Worm (Caenorhabditis elegans) whole organism, L2 larva: ENCODE results near the gene srh-28.

Experiments
- C34F6.9 ChIP-seq: fragments of 150-350 bp; optimal IDR thresholded peaks from 2 replicates; lab custom pipeline; 2014; ENCODE audit warnings: missing biosample characterization, missing genetic modification characterization
- F13H6.1 ChIP-seq: sonication (generic microtip); optimal IDR thresholded peaks from 2 replicates; lab custom pipeline; 2016; ENCODE audit warnings: missing genetic modification characterization, missing compliant biosample characterization
- R02D3.7 ChIP-seq: fragments of 150-350 bp; optimal IDR thresholded peaks from 2 replicates; lab custom pipeline; 2014; ENCODE audit warnings: missing biosample characterization, missing genetic modification characterization
- Y55F3AM.14 ChIP-seq: fragments of 200-800 bp; sonication (Bioruptor generic); optimal IDR thresholded peaks from 2 replicates; lab custom pipeline; 2018; ENCODE audit warnings: mild to moderate bottlenecking, missing genetic modification characterization, missing compliant biosample characterization
- ZK546.5 ChIP-seq: sonication (generic microtip); optimal IDR thresholded peaks from 2 replicates; lab custom pipeline; 2017; ENCODE audit warnings: missing biosample characterization, missing genetic modification characterization
- alr-1 ChIP-seq: fragments of 150-350 bp; optimal IDR thresholded peaks from 2 replicates; lab custom pipeline; 2014; ENCODE audit warnings: missing biosample characterization, missing genetic modification characterization
- aly-2 ChIP-seq: fragments of 150-350 bp; optimal IDR thresholded peaks from 2 replicates; lab custom pipeline; 2014; ENCODE audit warnings: missing biosample characterization, missing genetic modification characterization
- ama-1 ChIP-seq: fragments of 150-350 bp; optimal IDR thresholded peaks from 2 replicates; lab custom pipeline; 2018; ENCODE audit warnings: inconsistent platforms
- blmp-1 ChIP-seq: sonication (generic microtip); optimal IDR thresholded peaks from 2 replicates; lab custom pipeline; 2017; ENCODE audit warnings: missing genetic modification characterization, mild to moderate bottlenecking, missing compliant biosample characterization, antibody characterized with exemption, moderate library complexity; ENCODE audit not compliant: insufficient read depth
- ceh-16 ChIP-seq: fragments of 150-350 bp; optimal IDR thresholded peaks from 2 replicates; lab custom pipeline; 2014; ENCODE audit warnings: missing biosample characterization, missing genetic modification characterization
- ceh-82 ChIP-seq: fragments of 150-350 bp; optimal IDR thresholded peaks from 2 replicates; lab custom pipeline; 2014; ENCODE audit warnings: missing biosample characterization, missing genetic modification characterization
- crh-2 ChIP-seq: sonication (generic microtip); optimal IDR thresholded peaks from 2 replicates; lab custom pipeline; 2017; ENCODE audit warnings: missing biosample characterization, missing genetic modification characterization
- dmd-4 ChIP-seq: sonication (generic microtip); optimal IDR thresholded peaks from 2 replicates; lab custom pipeline; 2017; ENCODE audit warnings: missing biosample characterization, missing genetic modification characterization
- egl-27 ChIP-seq: sonication (generic microtip); optimal IDR thresholded peaks from 3 replicates; lab custom pipeline; 2017; ENCODE audit warnings: missing biosample characterization, missing genetic modification reagents, missing genetic modification characterization
- elt-1 ChIP-seq: fragments of 150-350 bp; optimal IDR thresholded peaks from 2 replicates; lab custom pipeline; 2014; ENCODE audit warnings: missing biosample characterization, missing genetic modification characterization
- elt-3 ChIP-seq: sonication (generic microtip); optimal IDR thresholded peaks from 2 replicates; lab custom pipeline; 2017; ENCODE audit warnings: missing biosample characterization, missing genetic modification characterization
- fos-1 ChIP-seq: fragments of 150-350 bp; optimal IDR thresholded peaks from 2 replicates; lab custom pipeline; 2014; ENCODE audit warnings: missing biosample characterization, missing genetic modification characterization
- gmeb-1 ChIP-seq: fragments of 150-350 bp; optimal IDR thresholded peaks from 2 replicates; lab custom pipeline; 2014; ENCODE audit warnings: missing biosample characterization, missing genetic modification characterization
- lin-11 ChIP-seq: fragments of 150-350 bp; sonication (generic microtip); optimal IDR thresholded peaks from 2 replicates; lab custom pipeline; 2014; ENCODE audit warnings: missing biosample characterization, missing genetic modification characterization, inconsistent platforms, mixed read lengths
- lin-13 ChIP-seq: fragments of 150-350 bp; optimal IDR thresholded peaks from 2 replicates; lab custom pipeline; 2014; ENCODE audit warnings: missing biosample characterization, missing genetic modification reagents, missing genetic modification characterization
- lsy-2 ChIP-seq, 2 experiments: fragments of 150-350 bp in 1 of 2; sonication (generic microtip) in 1 of 2; optimal IDR thresholded peaks; 2 replicates each; lab custom pipeline; 2014 to 2017; ENCODE audit warnings: missing biosample characterization in 2 of 2, missing genetic modification characterization in 2 of 2
- mab-5 ChIP-seq: fragments of 150-350 bp; optimal IDR thresholded peaks from 2 replicates; lab custom pipeline; 2014; ENCODE audit warnings: missing biosample characterization, missing genetic modification characterization
- mbf-1 ChIP-seq: sonication (generic microtip); optimal IDR thresholded peaks from 2 replicates; lab custom pipeline; 2017; ENCODE audit warnings: missing biosample characterization, missing genetic modification characterization
- mdl-1 ChIP-seq, 2 experiments: fragments of 150-350 bp in 1 of 2; sonication (generic microtip) in 1 of 2; optimal IDR thresholded peaks; 2 replicates each; lab custom pipeline; 2017; ENCODE audit warnings: missing biosample characterization in 2 of 2, missing genetic modification characterization in 2 of 2
- nhr-10 ChIP-seq: sonication (generic microtip); optimal IDR thresholded peaks from 2 replicates; lab custom pipeline; 2017; ENCODE audit warnings: missing biosample characterization, missing genetic modification characterization
- nhr-11 ChIP-seq: fragments of 150-350 bp; optimal IDR thresholded peaks from 2 replicates; lab custom pipeline; 2014; ENCODE audit warnings: missing biosample characterization, missing genetic modification characterization
- nhr-12 ChIP-seq: fragments of 150-350 bp; optimal IDR thresholded peaks from 2 replicates; lab custom pipeline; 2014; ENCODE audit warnings: missing biosample characterization, missing genetic modification characterization
- nhr-129 ChIP-seq: fragments of 150-350 bp; optimal IDR thresholded peaks from 2 replicates; lab custom pipeline; 2014; ENCODE audit warnings: missing biosample characterization, missing genetic modification characterization
- nhr-21 ChIP-seq: fragments of 150-350 bp; optimal IDR thresholded peaks from 2 replicates; lab custom pipeline; 2014; ENCODE audit warnings: missing biosample characterization, missing genetic modification characterization
- nhr-23 ChIP-seq: fragments of 150-350 bp; optimal IDR thresholded peaks from 2 replicates; lab custom pipeline; 2014; ENCODE audit warnings: missing biosample characterization, missing genetic modification reagents, missing genetic modification characterization
- nhr-237 ChIP-seq: fragments of 150-350 bp; optimal IDR thresholded peaks from 2 replicates; lab custom pipeline; 2014; ENCODE audit warnings: missing biosample characterization, missing genetic modification characterization
- nhr-25 ChIP-seq: fragments of 150-350 bp; sonication (generic microtip); optimal IDR thresholded peaks from 3 replicates; lab custom pipeline; 2014; ENCODE audit warnings: missing biosample characterization, missing genetic modification characterization
- nhr-6 ChIP-seq: fragments of 150-350 bp; optimal IDR thresholded peaks from 2 replicates; lab custom pipeline; 2014; ENCODE audit warnings: missing biosample characterization, missing genetic modification characterization
- nhr-77 ChIP-seq: fragments of 150-350 bp; optimal IDR thresholded peaks from 2 replicates; lab custom pipeline; 2014; ENCODE audit warnings: missing biosample characterization, missing genetic modification characterization
- peb-1 ChIP-seq: fragments of 150-350 bp; optimal IDR thresholded peaks from 2 replicates; lab custom pipeline; 2014; ENCODE audit warnings: missing biosample characterization, missing genetic modification characterization
- sem-4 ChIP-seq: fragments of 150-350 bp; optimal IDR thresholded peaks from 2 replicates; lab custom pipeline; 2014; ENCODE audit warnings: missing biosample characterization, missing genetic modification reagents, missing genetic modification characterization
- skn-1 ChIP-seq: sonication (generic microtip); optimal IDR thresholded peaks from 2 replicates; lab custom pipeline; 2017; ENCODE audit warnings: missing biosample characterization, missing genetic modification characterization
- sma-3 ChIP-seq: sonication (generic microtip); optimal IDR thresholded peaks from 2 replicates; lab custom pipeline; 2016; ENCODE audit warnings: missing genetic modification reagents, missing genetic modification characterization, missing compliant biosample characterization
- sma-9 ChIP-seq, 2 experiments: fragments of 150-350 bp in 1 of 2; sonication (generic microtip) in 1 of 2; optimal IDR thresholded peaks; 2 replicates each; lab custom pipeline; 2014 to 2016; ENCODE audit warnings: missing genetic modification characterization in 2 of 2, mild to moderate bottlenecking in 1 of 2, missing biosample characterization in 1 of 2, missing compliant biosample characterization in 1 of 2, missing genetic modification reagents in 1 of 2, moderate library complexity in 1 of 2
- snpc-4 ChIP-seq: fragments of 150-350 bp; optimal IDR thresholded peaks from 2 replicates; lab custom pipeline; 2014; ENCODE audit warnings: missing biosample characterization, missing genetic modification characterization
- unc-39 ChIP-seq: fragments of 150-350 bp; optimal IDR thresholded peaks from 2 replicates; lab custom pipeline; 2014; ENCODE audit warnings: missing biosample characterization, missing genetic modification characterization
- unc-55 ChIP-seq: fragments of 150-350 bp; sonication (generic microtip); optimal IDR thresholded peaks from 3 replicates; lab custom pipeline; 2014; ENCODE audit warnings: missing biosample characterization, missing genetic modification reagents, missing genetic modification characterization
- unc-62 ChIP-seq: fragments of 150-350 bp; optimal IDR thresholded peaks from 2 replicates; lab custom pipeline; 2014; ENCODE audit warnings: missing biosample characterization, missing genetic modification reagents, missing genetic modification characterization
- ztf-4 ChIP-seq: fragments of 150-350 bp; optimal IDR thresholded peaks from 2 replicates; lab custom pipeline; 2014; ENCODE audit warnings: missing biosample characterization, missing genetic modification characterization

The srh-28 gene

ce11 chrV:6796894-6797293, 21.3 kb upstream of the srh-28 start:
- no peak for TF ChIP-seq ceh-82 (tag; lab: Kevin White, UChicago)
- TF ChIP-seq mbf-1 (tag; lab: Kevin White, UChicago): no peak
- peak in 1 of 2 experiments; percentile 50 for TF ChIP-seq lsy-2 (tag; optimal IDR thresholded peaks at IDR 0.05; lab: Kevin White, UChicago)
- no peak for TF ChIP-seq nhr-11 (tag; lab: Kevin White, UChicago)
- no peak for TF ChIP-seq aly-2
- TF ChIP-seq sem-4 (tag; lab: Kevin White, UChicago): peak; percentile 28
- TF ChIP-seq R02D3.7 (tag; lab: Kevin White, UChicago): no peak
- TF ChIP-seq mab-5: no peak
- TF ChIP-seq Y55F3AM.14 (GFP tag; lab: Kevin White, UChicago): no peak
- no peak for TF ChIP-seq peb-1 (tag; lab: Kevin White, UChicago)
- TF ChIP-seq crh-2 (tag; lab: Kevin White, UChicago): peak; percentile 31
- peak; percentile 22 for TF ChIP-seq C34F6.9 (tag; lab: Kevin White, UChicago)
- no peak for TF ChIP-seq elt-3 (tag; lab: Kevin White, UChicago)
- TF ChIP-seq nhr-10: no peak
- TF ChIP-seq elt-1 (tag; lab: Kevin White, UChicago): no peak
- TF ChIP-seq egl-27 (tag; lab: Kevin White, UChicago): no peak
- TF ChIP-seq unc-62 (GFP tag; lab: Kevin White, UChicago): no peak
- peak in 1 of 2 experiments; percentile 41 for TF ChIP-seq mdl-1 (tag; optimal IDR thresholded peaks at IDR 0.05; lab: Kevin White, UChicago)
- TF ChIP-seq nhr-21 (tag; lab: Kevin White, UChicago): no peak
- peak; percentile 41 for TF ChIP-seq nhr-25
- no peak for TF ChIP-seq nhr-77 (tag; lab: Kevin White, UChicago)
- TF ChIP-seq dmd-4 (tag; lab: Kevin White, UChicago): no peak
- peak; percentile 38 for TF ChIP-seq F13H6.1 (tag; lab: Kevin White, UChicago)
- TF ChIP-seq nhr-23: no peak
- no peak for TF ChIP-seq ceh-16
- TF ChIP-seq ama-1 (lab: Kevin White, UChicago): no peak
- TF ChIP-seq nhr-12 (tag; lab: Kevin White, UChicago): no peak
- no peak for TF ChIP-seq skn-1 (tag; lab: Kevin White, UChicago)
- TF ChIP-seq gmeb-1: no peak
- no peak for TF ChIP-seq lin-11 (tag; lab: Kevin White, UChicago)
- TF ChIP-seq sma-3 (GFP tag; lab: Kevin White, UChicago): no peak
- TF ChIP-seq nhr-6 (tag; lab: Kevin White, UChicago): no peak
- no peak for TF ChIP-seq snpc-4
- TF ChIP-seq lin-13 (GFP tag; lab: Kevin White, UChicago): no peak
- no peak for TF ChIP-seq nhr-237
- peak; percentile 56 for TF ChIP-seq sma-9 (GFP tag; optimal IDR thresholded peaks at IDR 0.05; lab: Kevin White, UChicago)
- TF ChIP-seq sma-9 (tag; optimal IDR thresholded peaks at IDR 0.05; lab: Kevin White, UChicago): no peak
- TF ChIP-seq unc-39: no peak
- TF ChIP-seq blmp-1 (tag; lab: Kevin White, UChicago): no peak
- TF ChIP-seq nhr-129: peak; percentile 41
- peak; percentile 87 for TF ChIP-seq fos-1 (tag; lab: Kevin White, UChicago)
- TF ChIP-seq ZK546.5 (tag; lab: Kevin White, UChicago): no peak
- TF ChIP-seq alr-1 (tag; lab: Kevin White, UChicago): no peak
- peak; percentile 65 for TF ChIP-seq unc-55 (GFP tag; lab: Kevin White, UChicago)

ce11 chrV:6796264-6796663, 20.7 kb upstream of the srh-28 start:
- TF ChIP-seq elt-1 (tag; lab: Kevin White, UChicago) (no peak), crh-2 (tag; lab: Kevin White, UChicago) (peak; percentile 83), ztf-4 (tag; lab: Kevin White, UChicago) (no peak), lsy-2 (tag; optimal IDR thresholded peaks at IDR 0.05; lab: Kevin White, UChicago) (no peak), C34F6.9 (tag; lab: Kevin White, UChicago) (peak; percentile 7)
